Worm (Caenorhabditis elegans) whole organism, L4 larva: ENCODE measurements around the gene C05E11.2.
A peak's percentile ranks its signal among the peaks of the same experiment; 100 is the strongest.

Source experiments
- F26F4.8 ChIP-seq: fragments of 200-800 bp; sonication (Bioruptor generic); conservative IDR thresholded peaks from 2 replicates; pipeline ENCODE4 v1.3.6; 2022; ENCODE audit warnings: missing genetic modification characterization, missing compliant biosample characterization
- Y48G9A.11 ChIP-seq: fragments of 200-800 bp; sonication (Bioruptor generic); IDR thresholded peaks from 2 replicates; pipeline ENCODE4 v1.3.6; 2022; ENCODE audit warnings: missing genetic modification reagents, missing genetic modification characterization, missing compliant biosample characterization
- Y5F2A.4 ChIP-seq: fragments of 200-800 bp; sonication (Bioruptor generic); optimal IDR thresholded peaks from 2 replicates; lab custom pipeline; 2018; ENCODE audit warnings: mild to moderate bottlenecking, missing genetic modification characterization, missing compliant biosample characterization
- ZK337.2 ChIP-seq: fragments of 200-800 bp; sonication (Bioruptor generic); IDR thresholded peaks from 2 replicates; pipeline ENCODE4 v1.3.6; 2022; ENCODE audit warnings: missing genetic modification reagents, missing genetic modification characterization, missing compliant biosample characterization
- aha-1 ChIP-seq: fragments of 150-350 bp; peaks from one replicate; lab custom pipeline; 2014; ENCODE audit warnings: missing biosample characterization, missing genetic modification characterization
- aly-2 ChIP-seq: sonication (generic microtip); optimal IDR thresholded peaks from 2 replicates; lab custom pipeline; 2018; ENCODE audit warnings: missing biosample characterization, missing genetic modification characterization
- arid-1 ChIP-seq: fragments of 200-800 bp; sonication (Bioruptor generic); conservative IDR thresholded peaks from 2 replicates; pipeline ENCODE4 v1.3.6; 2022; ENCODE audit warnings: missing genetic modification reagents, missing genetic modification characterization, missing compliant biosample characterization
- attf-4 ChIP-seq: sonication (generic microtip); optimal IDR thresholded peaks from 3 replicates; lab custom pipeline; 2017; ENCODE audit warnings: missing biosample characterization, missing genetic modification characterization
- ceh-20 ChIP-seq: fragments of 200-800 bp; sonication (Bioruptor generic); IDR thresholded peaks from 2 replicates; pipeline ENCODE4 v1.3.6; 2022; ENCODE audit warnings: missing genetic modification reagents, missing genetic modification characterization, missing compliant biosample characterization
- ceh-28 ChIP-seq: fragments of 150-350 bp; optimal IDR thresholded peaks from 2 replicates; lab custom pipeline; 2014; ENCODE audit warnings: missing biosample characterization, missing genetic modification reagents, missing genetic modification characterization
- ceh-44 ChIP-seq: fragments of 200-800 bp; sonication (Bioruptor generic); IDR thresholded peaks from 2 replicates; pipeline ENCODE4 v1.3.6; 2022; ENCODE audit warnings: missing genetic modification reagents, missing genetic modification characterization, missing compliant biosample characterization
- ces-1 ChIP-seq: fragments of 150-350 bp; sonication (generic microtip); optimal IDR thresholded peaks from 4 replicates; lab custom pipeline; 2014; ENCODE audit warnings: missing biosample characterization, missing genetic modification reagents, missing genetic modification characterization
- dpl-1 ChIP-seq: fragments of 150-350 bp; optimal IDR thresholded peaks from 2 replicates; lab custom pipeline; 2014; ENCODE audit warnings: missing biosample characterization, missing genetic modification reagents, missing genetic modification characterization
- dve-1 ChIP-seq: sonication (generic microtip); optimal IDR thresholded peaks from 2 replicates; lab custom pipeline; 2017; ENCODE audit warnings: antibody characterized with exemption, mild to moderate bottlenecking, missing genetic modification characterization, missing compliant biosample characterization; ENCODE audit not compliant: insufficient read depth
- egl-27 ChIP-seq: sonication (generic microtip); optimal IDR thresholded peaks from 3 replicates; lab custom pipeline; 2017; ENCODE audit warnings: missing biosample characterization, missing genetic modification reagents, missing genetic modification characterization
- egl-43 ChIP-seq: fragments of 200-800 bp; sonication (Bioruptor generic); IDR thresholded peaks from 2 replicates; pipeline ENCODE4 v1.3.6; 2022; ENCODE audit warnings: missing genetic modification reagents, missing genetic modification characterization, missing compliant biosample characterization
- hif-1 ChIP-seq, 2 experiments: sonication (generic microtip); optimal IDR thresholded peaks; 2 replicates each; lab custom pipeline; 2016 to 2017; ENCODE audit warnings: missing compliant biosample characterization in 2 of 2, missing genetic modification characterization in 2 of 2, missing genetic modification reagents in 2 of 2, missing genotype in 2 of 2, mild to moderate bottlenecking in 1 of 2
- hlh-30 ChIP-seq: sonication (generic microtip); optimal IDR thresholded peaks from 2 replicates; lab custom pipeline; 2017; ENCODE audit warnings: antibody characterized with exemption, mild to moderate bottlenecking, missing genetic modification characterization, missing compliant biosample characterization; ENCODE audit not compliant: insufficient read depth
- hmg-1.1 ChIP-seq: fragments of 200-800 bp; sonication (Bioruptor generic); IDR thresholded peaks from 2 replicates; pipeline ENCODE4 v1.3.6; 2022; ENCODE audit warnings: missing genetic modification reagents, missing genetic modification characterization, missing compliant biosample characterization
- lin-13 ChIP-seq: fragments of 150-350 bp; optimal IDR thresholded peaks from 2 replicates; lab custom pipeline; 2014; ENCODE audit warnings: missing biosample characterization, missing genetic modification reagents, missing genetic modification characterization
- lin-15B ChIP-seq: fragments of 150-350 bp; sonication (generic microtip); optimal IDR thresholded peaks from 3 replicates; lab custom pipeline; 2014; ENCODE audit warnings: missing biosample characterization, missing genetic modification characterization
- lin-38 ChIP-seq: fragments of 200-800 bp; sonication (Bioruptor generic); IDR thresholded peaks from 2 replicates; pipeline ENCODE4 v1.3.6; 2022; ENCODE audit warnings: missing genetic modification reagents, missing genetic modification characterization, missing compliant biosample characterization
- lir-3 ChIP-seq: sonication (generic microtip); optimal IDR thresholded peaks from 2 replicates; lab custom pipeline; 2016; ENCODE audit warnings: mild to moderate bottlenecking, missing genetic modification characterization, missing compliant biosample characterization
- lsy-2 ChIP-seq, 2 experiments: fragments of 150-350 bp in 1 of 2; sonication (generic microtip) in 1 of 2; optimal IDR thresholded peaks; 2 replicates each; lab custom pipeline; 2014 to 2017; ENCODE audit warnings: missing biosample characterization in 2 of 2, missing genetic modification characterization in 2 of 2
- mdl-1 ChIP-seq, 2 experiments: fragments of 150-350 bp in 1 of 2; sonication (generic microtip) in 1 of 2; optimal IDR thresholded peaks; 2 replicates each; lab custom pipeline; 2014 to 2017; ENCODE audit warnings: missing biosample characterization in 2 of 2, missing genetic modification characterization in 2 of 2
- mdt-29 ChIP-seq: fragments of 200-800 bp; sonication (Bioruptor generic); IDR thresholded peaks from 2 replicates; pipeline ENCODE4 v1.3.6; 2022; ENCODE audit warnings: missing genetic modification reagents, missing genetic modification characterization, missing compliant biosample characterization
- mep-1 ChIP-seq: fragments of 150-350 bp; sonication (generic microtip); optimal IDR thresholded peaks from 3 replicates; lab custom pipeline; 2014; ENCODE audit warnings: missing biosample characterization, missing genetic modification characterization
- mes-2 ChIP-seq: sonication (generic microtip); optimal IDR thresholded peaks from 2 replicates; lab custom pipeline; 2016; ENCODE audit warnings: missing genotype, mild to moderate bottlenecking, missing genetic modification characterization, missing compliant biosample characterization; ENCODE audit not compliant: poor library complexity, severe bottlenecking
- mxl-3 ChIP-seq: fragments of 200-800 bp; sonication (Bioruptor generic); optimal IDR thresholded peaks from 2 replicates; lab custom pipeline; 2018; ENCODE audit warnings: mild to moderate bottlenecking, missing genetic modification characterization, missing compliant biosample characterization
- nhr-11 ChIP-seq: fragments of 150-350 bp; optimal IDR thresholded peaks from 2 replicates; lab custom pipeline; 2014; ENCODE audit warnings: missing biosample characterization, missing genetic modification characterization
- nhr-25 ChIP-seq: sonication (generic microtip); optimal IDR thresholded peaks from 2 replicates; lab custom pipeline; 2017; ENCODE audit warnings: missing genetic modification characterization, mild to moderate bottlenecking, missing compliant biosample characterization, antibody characterized with exemption, moderate library complexity, borderline replicate concordance; ENCODE audit not compliant: insufficient read depth
- nhr-42 ChIP-seq: fragments of 200-800 bp; sonication (Bioruptor generic); IDR thresholded peaks from 2 replicates; pipeline ENCODE4 v1.3.6; 2022; ENCODE audit warnings: missing genetic modification characterization, missing compliant biosample characterization
- nhr-6 ChIP-seq: fragments of 150-350 bp; optimal IDR thresholded peaks from 2 replicates; lab custom pipeline; 2014; ENCODE audit warnings: missing biosample characterization, missing genetic modification characterization
- nhr-76 ChIP-seq: fragments of 150-350 bp; optimal IDR thresholded peaks from 2 replicates; lab custom pipeline; 2014; ENCODE audit warnings: missing biosample characterization, missing genetic modification characterization
- pha-4 ChIP-seq, 2 experiments: fragments of 150-350 bp in 1 of 2; fragments of 200-800 bp in 1 of 2; sonication (Bioruptor generic) in 1 of 2; IDR thresholded peaks in 1 of 2; optimal IDR thresholded peaks in 1 of 2; 2 replicates each; pipeline versions ENCODE4 v1.3.6 to Lab custom; 2014 to 2022; ENCODE audit warnings: missing genetic modification characterization in 2 of 2, missing genetic modification reagents in 2 of 2, missing biosample characterization in 1 of 2, missing compliant biosample characterization in 1 of 2
- php-3 ChIP-seq: fragments of 200-800 bp; sonication (Bioruptor generic); IDR thresholded peaks from 2 replicates; pipeline ENCODE4 v1.3.6; 2022; ENCODE audit warnings: missing genetic modification reagents, missing genetic modification characterization, missing compliant biosample characterization
- rbr-2 ChIP-seq: sonication (generic microtip); optimal IDR thresholded peaks from 2 replicates; lab custom pipeline; 2016; ENCODE audit warnings: missing genotype, missing genetic modification characterization, missing compliant biosample characterization
- sdz-12 ChIP-seq: fragments of 200-800 bp; sonication (Bioruptor generic); optimal IDR thresholded peaks from 2 replicates; lab custom pipeline; 2018; ENCODE audit warnings: mild to moderate bottlenecking, missing genetic modification characterization, missing compliant biosample characterization
- tra-1 ChIP-seq: fragments of 200-800 bp; sonication (Bioruptor generic); IDR thresholded peaks from 2 replicates; pipeline ENCODE4 v1.3.6; 2022; ENCODE audit warnings: missing genetic modification reagents, missing genetic modification characterization, missing compliant biosample characterization
- unc-130 ChIP-seq: sonication (generic microtip); optimal IDR thresholded peaks from 2 replicates; lab custom pipeline; 2016; ENCODE audit warnings: missing genetic modification reagents, missing genetic modification characterization, missing compliant biosample characterization
- unc-39 ChIP-seq: sonication (generic microtip); optimal IDR thresholded peaks from 2 replicates; lab custom pipeline; 2017; ENCODE audit warnings: missing biosample characterization, missing genetic modification characterization
- vab-7 ChIP-seq: fragments of 200-800 bp; sonication (Bioruptor generic); IDR thresholded peaks from 2 replicates; pipeline ENCODE4 v1.3.6; 2022; ENCODE audit warnings: missing genetic modification reagents, missing genetic modification characterization, missing compliant biosample characterization
- zfp-2 ChIP-seq: sonication (generic microtip); optimal IDR thresholded peaks from 2 replicates; lab custom pipeline; 2016; ENCODE audit warnings: mild to moderate bottlenecking, missing genetic modification characterization, missing compliant biosample characterization
- zfp-3 ChIP-seq: fragments of 200-800 bp; sonication (Bioruptor generic); conservative IDR thresholded peaks from 2 replicates; pipeline ENCODE4 v1.3.6; 2022; ENCODE audit warnings: missing genetic modification reagents, missing genetic modification characterization, missing compliant biosample characterization
- zip-11 ChIP-seq: fragments of 200-800 bp; sonication (Bioruptor generic); IDR thresholded peaks from 2 replicates; pipeline ENCODE4 v1.3.6; 2022; ENCODE audit warnings: missing genetic modification characterization, missing compliant biosample characterization

Gene C05E11.2

DNA sequence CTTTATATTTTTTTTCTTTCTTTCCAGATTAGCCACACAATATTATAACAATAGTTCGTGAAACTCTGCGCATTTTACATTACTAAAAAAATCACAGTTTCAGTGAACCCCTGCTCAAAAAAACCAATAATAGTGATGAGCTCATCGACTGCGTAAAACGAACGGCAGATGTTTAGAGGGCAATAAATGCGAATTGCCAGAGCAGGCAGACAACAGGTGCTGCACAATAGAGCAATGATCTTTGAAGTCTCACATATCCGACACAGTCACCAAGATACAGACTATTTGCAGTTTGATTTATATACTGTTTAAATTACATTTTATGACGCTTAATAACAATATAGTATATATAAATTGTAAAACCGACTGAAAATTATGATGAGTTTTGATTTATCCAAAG is 22.9 kb downstream of the C05E11.2 start:
- TF ChIP-seq aha-1, result peak; percentile 17
- TF ChIP-seq lir-3, result no peak

DNA sequence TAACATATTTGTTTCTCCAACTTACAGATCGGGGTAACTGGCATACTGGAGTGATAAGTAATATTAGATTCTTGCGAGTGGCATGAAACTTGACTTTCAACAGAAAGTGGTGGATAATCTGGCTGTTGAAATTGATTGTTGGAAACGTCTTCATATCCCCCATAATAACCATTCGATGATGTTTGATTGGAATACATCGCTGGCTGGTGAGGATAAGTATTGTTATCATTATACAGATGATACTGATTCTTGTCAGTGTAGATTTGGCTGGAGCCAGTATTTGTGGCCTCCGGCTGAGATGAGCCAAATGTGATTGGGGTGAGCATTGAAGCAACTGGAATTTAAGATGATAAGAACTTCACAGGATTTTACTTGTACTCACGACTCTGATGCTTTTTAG is 28.3 kb downstream of the C05E11.2 start:
- TF ChIP-seq aha-1 (peak; percentile 97), ces-1 (no peak), unc-130 (GFP tag; lab: Kevin White, UChicago) (no peak)

DNA sequence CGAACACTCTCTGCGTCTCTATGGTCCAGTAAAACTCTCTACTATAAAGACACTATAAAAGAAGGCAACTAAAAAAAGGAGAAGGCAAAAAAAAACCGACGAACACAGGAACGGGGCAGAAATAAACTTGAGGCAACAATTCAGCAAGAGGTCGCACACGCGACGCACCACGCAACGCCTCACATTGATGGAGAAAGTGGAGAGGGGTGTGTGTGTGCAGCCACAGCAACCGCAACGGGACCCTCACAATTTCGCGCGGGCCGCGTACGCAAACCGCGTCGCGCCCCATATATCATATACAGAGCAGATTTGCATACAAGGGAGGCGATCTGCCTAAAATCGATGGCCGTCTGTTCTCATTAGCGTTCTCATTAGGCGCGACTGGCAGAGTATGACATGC is 30.1 kb downstream of the C05E11.2 start:
- TF ChIP-seq hlh-30 (tag; lab: Kevin White, UChicago), result peak; percentile 13
- no peak for TF ChIP-seq attf-4 (tag; lab: Kevin White, UChicago)
- 0 out of 2 replicates have a peak, but pooled peaks have one; percentile 18 for TF ChIP-seq php-3
- TF ChIP-seq nhr-76 (tag; lab: Kevin White, UChicago), result no peak
- no peak for TF ChIP-seq pha-4 (GFP tag; IDR thresholded peaks at IDR 0.05; lab: Robert Waterston, UW)
- TF ChIP-seq pha-4 (tag; optimal IDR thresholded peaks at IDR 0.05; lab: Kevin White, UChicago), result no peak
- TF ChIP-seq F26F4.8, result no peak
- TF ChIP-seq lsy-2 (tag; optimal IDR thresholded peaks at IDR 0.05; lab: Kevin White, UChicago), result peak in 1 of 2 experiments; percentile 33
- TF ChIP-seq tra-1, result peak; percentile 22; the same call in 1 of the 2 replicates
- peak; percentile 50 for TF ChIP-seq mep-1
- TF ChIP-seq nhr-25 (tag; lab: Kevin White, UChicago), result peak; percentile 4
- peak in 1 of 2 experiments; percentile 29 for TF ChIP-seq hif-1 (tag; optimal IDR thresholded peaks at IDR 0.05; lab: Kevin White, UChicago)
- TF ChIP-seq lin-13 (GFP tag; lab: Kevin White, UChicago), result peak; percentile 1
- peak; percentile 27 for TF ChIP-seq nhr-6 (tag; lab: Kevin White, UChicago)
- TF ChIP-seq ceh-44, result 0 out of 2 replicates have a peak, but pooled peaks have one; percentile 2
- TF ChIP-seq ceh-20, result peak; percentile 65; the same call in 1 of the 2 replicates
- TF ChIP-seq egl-43, result 0 out of 2 replicates have a peak, but pooled peaks have one; percentile 59
- TF ChIP-seq mxl-3 (GFP tag; lab: Kevin White, UChicago), result peak; percentile 14
- TF ChIP-seq mdl-1 (tag; optimal IDR thresholded peaks at IDR 0.05; lab: Kevin White, UChicago), result peak in 1 of 2 experiments; percentile 15
- peak; percentile 23 for TF ChIP-seq dpl-1 (GFP tag; lab: Kevin White, UChicago)
- no peak for TF ChIP-seq nhr-11 (tag; lab: Kevin White, UChicago)
- TF ChIP-seq rbr-2, result peak; percentile 46
- peak; percentile 11 for TF ChIP-seq dve-1 (tag; lab: Kevin White, UChicago)
- TF ChIP-seq hmg-1.1 (GFP tag; lab: Robert Waterston, UW), result peak; percentile 81
- TF ChIP-seq vab-7, result peak; percentile 25; the same call in 1 of the 2 replicates
- TF ChIP-seq mdt-29 (GFP tag; lab: Robert Waterston, UW), result no peak
- peak; percentile 30 for TF ChIP-seq mes-2 (tag; lab: Kevin White, UChicago)
- peak; percentile 66 for TF ChIP-seq aha-1
- no peak for TF ChIP-seq arid-1 (GFP tag; lab: Robert Waterston, UW)

DNA sequence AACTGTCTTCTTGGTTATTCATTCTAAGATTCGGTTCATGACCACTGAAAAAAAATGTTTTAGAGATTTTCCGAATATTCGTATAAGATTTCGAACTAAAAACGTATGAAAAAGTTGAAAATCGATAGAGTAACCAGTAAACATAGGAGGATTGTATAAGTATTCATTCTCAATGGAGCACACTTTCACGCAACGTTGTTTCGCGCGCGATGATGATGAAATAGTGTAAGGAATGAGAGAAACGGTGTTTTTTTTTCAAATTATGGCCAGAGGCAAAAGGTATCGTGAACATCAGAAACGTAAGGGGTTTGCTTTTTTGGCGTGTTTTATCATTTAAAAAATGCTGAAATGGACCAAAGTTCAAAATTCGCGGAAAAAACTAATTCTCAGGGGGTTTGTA is 32.9 kb downstream of the C05E11.2 start, which contains the start of gene pqn-65:
TSS of gene pqn-65 (minus strand) at position 54 of the 400 bp plus-strand sequence.
- TF ChIP-seq egl-27 (no peak), ZK337.2 (GFP tag; lab: Robert Waterston, UW) (no peak), lin-15B (tag; lab: Kevin White, UChicago) (no peak), dve-1 (tag; lab: Kevin White, UChicago) (peak; percentile 9), unc-130 (GFP tag; lab: Kevin White, UChicago) (no peak), zfp-3 (no peak), lin-38 (GFP tag; lab: Robert Waterston, UW) (peak; percentile 50; the same call in 1 of the 2 replicates), unc-39 (tag; lab: Kevin White, UChicago) (no peak), mdl-1 (tag; optimal IDR thresholded peaks at IDR 0.05; lab: Kevin White, UChicago) (no peak), aly-2 (no peak), mes-2 (tag; lab: Kevin White, UChicago) (peak; percentile 49), zfp-2 (tag; lab: Kevin White, UChicago) (no peak), mep-1 (no peak), Y48G9A.11 (GFP tag; lab: Robert Waterston, UW) (no peak), sdz-12 (GFP tag; lab: Kevin White, UChicago) (no peak), nhr-42 (GFP tag; lab: Robert Waterston, UW) (no peak), aha-1 (peak; percentile 60), ceh-20 (no peak), Y5F2A.4 (GFP tag; lab: Kevin White, UChicago) (no peak), ceh-28 (no peak), zip-11 (GFP tag; lab: Robert Waterston, UW) (no peak)
